Worm (Caenorhabditis elegans): ENCODE measurements around the gene fbxa-71.

DNA sequence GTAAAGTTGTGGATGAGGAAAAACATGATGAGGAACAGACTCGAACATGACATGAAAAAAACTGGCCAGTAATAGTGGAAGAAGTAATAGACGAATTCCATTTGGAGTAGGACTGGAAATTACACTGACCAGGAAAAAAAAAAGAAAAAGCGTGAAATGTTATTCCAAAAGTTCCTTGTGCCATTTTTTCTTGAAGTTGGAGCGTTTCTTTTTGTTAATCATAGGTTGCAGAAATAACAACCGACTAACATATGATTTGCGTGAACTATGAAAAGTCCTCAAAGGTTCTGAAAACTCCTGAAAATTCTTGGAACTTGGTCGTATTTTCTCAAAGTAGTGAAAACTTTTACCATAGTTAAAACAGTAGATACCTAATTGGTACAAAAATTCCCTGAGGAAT, 9.9 kb upstream of the fbxa-71 start, which contains the start of gene srd-67:
- no peak for TF ChIP-seq flt-1 (GFP tag; IDR thresholded peaks at IDR 0.05)
- TF ChIP-seq ama-1 (optimal IDR thresholded peaks at IDR 0.05): no peak
- no peak for TF ChIP-seq hnd-1 (tag; optimal IDR thresholded peaks at IDR 0.05)
- TF ChIP-seq ets-7 (tag; optimal IDR thresholded peaks at IDR 0.05): no peak
- TF ChIP-seq scrt-1 (GFP tag; IDR thresholded peaks at IDR 0.05): no peak
- TF ChIP-seq ceh-13 (GFP tag; optimal IDR thresholded peaks at IDR 0.05): no peak
- no peak for TF ChIP-seq aly-1 (tag; optimal IDR thresholded peaks at IDR 0.05)
- no peak for TF ChIP-seq ceh-36 (tag; optimal IDR thresholded peaks at IDR 0.05)
- no peak for TF ChIP-seq hmbx-1 (tag; optimal IDR thresholded peaks at IDR 0.05)

Measured in whole organism, early embryonic.